Worm (Caenorhabditis elegans) whole organism, L2 larva: ENCODE data around the gene mps-4.

Source experiments
- lin-11 ChIP-seq: fragments of 150-350 bp; sonication (generic microtip); optimal IDR thresholded peaks from 2 replicates; lab custom pipeline; 2014; ENCODE audit warnings: missing biosample characterization, missing genetic modification characterization, inconsistent platforms, mixed read lengths
- nhr-25 ChIP-seq: fragments of 150-350 bp; sonication (generic microtip); optimal IDR thresholded peaks from 3 replicates; lab custom pipeline; 2014; ENCODE audit warnings: missing biosample characterization, missing genetic modification characterization
- ztf-11 ChIP-seq: sonication (generic microtip); optimal IDR thresholded peaks from 2 replicates; lab custom pipeline; 2017; ENCODE audit warnings: missing biosample characterization, missing genetic modification characterization

- TF ChIP-seq nhr-25 (no peak), lin-11 (no peak), ztf-11 (tag; lab: Kevin White, UChicago) (no peak)
These were observed 42.1 kb downstream of the mps-4 start for ce11 chrIII:8229480-8229879.
